Worm (Caenorhabditis elegans): ENCODE results near the gene srv-10.

Gene srv-10

ce11 chrV:13459323-13459722, 35.6 kb downstream of the srv-10 start, which contains the start of gene bath-39:
TSS of gene bath-39 (plus strand) at chrV:13459459.
- TF ChIP-seq lsy-2 (tag; optimal IDR thresholded peaks at IDR 0.05) (peak in 1 of 2 experiments; percentile 40), elt-3 (tag; optimal IDR thresholded peaks at IDR 0.05) (no peak), lin-35 (GFP tag; optimal IDR thresholded peaks at IDR 0.05) (peak; percentile 18 to 35), elt-2 (tag; optimal IDR thresholded peaks at IDR 0.05) (no peak), egl-13 (tag; optimal IDR thresholded peaks at IDR 0.05) (no peak), lin-39 (tag; optimal IDR thresholded peaks at IDR 0.05) (no peak), efl-1 (optimal IDR thresholded peaks at IDR 0.05) (peak in 1 of 2 experiments; percentile 28), efl-1 (GFP tag; optimal IDR thresholded peaks at IDR 0.05 in 1 of 2) (peak; percentile 19 to 84), nhr-77 (tag; optimal IDR thresholded peaks at IDR 0.05) (no peak), ceh-90 (tag; optimal IDR thresholded peaks at IDR 0.05) (no peak), zip-4 (GFP tag; optimal IDR thresholded peaks at IDR 0.05) (no peak), irx-1 (tag; optimal IDR thresholded peaks at IDR 0.05) (no peak), ets-5 (GFP tag; IDR thresholded peaks at IDR 0.05) (no peak), alr-1 (tag; optimal IDR thresholded peaks at IDR 0.05; ENCODE audit: borderline replicate concordance) (no peak), lin-15B (tag; optimal IDR thresholded peaks at IDR 0.05) (peak; percentile 1), nhr-90 (tag; optimal IDR thresholded peaks at IDR 0.05; ENCODE audit: poor library complexity) (no peak), nhr-85 (tag) (no peak), pax-3 (tag; optimal IDR thresholded peaks at IDR 0.05) (no peak), rnt-1 (tag; optimal IDR thresholded peaks at IDR 0.05) (peak; percentile 32), ceh-82 (tag; optimal IDR thresholded peaks at IDR 0.05) (no peak), aha-1 (tag; optimal IDR thresholded peaks at IDR 0.05) (no peak), isw-1 (GFP tag; IDR thresholded peaks at IDR 0.05) (no peak), C16A3.4 (tag; optimal IDR thresholded peaks at IDR 0.05) (no peak), nhr-12 (tag; optimal IDR thresholded peaks at IDR 0.05) (no peak), nhr-237 (tag; optimal IDR thresholded peaks at IDR 0.05) (no peak), ceh-8 (GFP tag; optimal IDR thresholded peaks at IDR 0.05) (no peak), blmp-1 (tag; optimal IDR thresholded peaks at IDR 0.05) (peak; percentile 22), unc-130 (tag; optimal IDR thresholded peaks at IDR 0.05) (no peak), snu-23 (GFP tag; optimal IDR thresholded peaks at IDR 0.05) (peak; percentile 28), sptf-1 (tag; optimal IDR thresholded peaks at IDR 0.05) (no peak), nhr-76 (tag; optimal IDR thresholded peaks at IDR 0.05) (no peak), C04F5.9 (tag; optimal IDR thresholded peaks at IDR 0.05) (no peak), zag-1 (tag; optimal IDR thresholded peaks at IDR 0.05) (no peak), hlh-17 (GFP tag; optimal IDR thresholded peaks at IDR 0.05; ENCODE audit: borderline replicate concordance) (no peak), F16B12.6 (tag; optimal IDR thresholded peaks at IDR 0.05) (peak; percentile 81), efl-3 (GFP tag; optimal IDR thresholded peaks at IDR 0.05) (no peak), ceh-88 (GFP tag; IDR thresholded peaks at IDR 0.05) (no peak), nhr-19 (GFP tag; conservative IDR thresholded peaks at IDR 0.05) (no peak), pag-3 (tag; optimal IDR thresholded peaks at IDR 0.05; ENCODE audit: borderline replicate concordance, insufficient read depth) (no peak), lir-3 (tag; optimal IDR thresholded peaks at IDR 0.05; ENCODE audit: poor library complexity) (no peak), ztf-11 (tag; optimal IDR thresholded peaks at IDR 0.05) (no peak), tlp-1 (tag; optimal IDR thresholded peaks at IDR 0.05) (no peak), dpl-1 (GFP tag; optimal IDR thresholded peaks at IDR 0.05) (peak in 2 of 3 experiments; percentile 19 to 48)

DNA sequence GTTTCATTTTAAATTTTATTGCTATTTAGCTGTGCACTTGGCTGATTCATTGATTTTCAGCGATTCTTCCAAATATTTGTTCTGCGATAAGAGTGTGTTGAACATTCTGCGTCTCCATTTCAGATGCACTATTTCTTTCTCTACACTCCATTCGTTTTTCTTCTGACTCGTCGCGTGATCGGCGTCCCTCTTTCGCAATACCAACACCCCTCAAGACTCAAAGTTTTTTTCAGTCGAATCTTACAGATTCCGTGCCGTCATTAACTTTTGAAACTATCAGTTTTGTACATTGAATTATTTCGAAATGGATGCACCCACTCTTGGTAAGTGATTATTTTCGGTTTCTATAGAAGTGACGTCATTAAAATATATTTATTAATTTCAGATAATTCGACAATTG, 39.3 kb downstream of the srv-10 start, which contains the start of gene frm-10:
Gene frm-10, plus strand, starts transcription at position 234 of the 400 bp plus-strand sequence.
- TF ChIP-seq unc-130 (tag; optimal IDR thresholded peaks at IDR 0.05), result no peak
- TF ChIP-seq swsn-7 (tag; optimal IDR thresholded peaks at IDR 0.05), result peak; percentile 62
- no peak for TF ChIP-seq ztf-4 (tag; optimal IDR thresholded peaks at IDR 0.05)
- TF ChIP-seq lir-3 (tag; optimal IDR thresholded peaks at IDR 0.05; ENCODE audit: poor library complexity), result peak; percentile 30
- TF ChIP-seq dpl-1 (GFP tag; optimal IDR thresholded peaks at IDR 0.05), result peak; percentile 44 to 65 (median 61)
- peak; percentile 72 for TF ChIP-seq rnt-1 (tag; optimal IDR thresholded peaks at IDR 0.05)
- TF ChIP-seq pax-3 (tag; optimal IDR thresholded peaks at IDR 0.05), result peak; percentile 58
- no peak for TF ChIP-seq fkh-10 (GFP tag; optimal IDR thresholded peaks at IDR 0.05)
- TF ChIP-seq tbx-2 (tag; optimal IDR thresholded peaks at IDR 0.05), result peak; percentile 45
- TF ChIP-seq alr-1 (tag; optimal IDR thresholded peaks at IDR 0.05; ENCODE audit: borderline replicate concordance), result no peak
- peak; percentile 10 for TF ChIP-seq C16A3.4 (tag; optimal IDR thresholded peaks at IDR 0.05)
- TF ChIP-seq nhr-84 (tag; optimal IDR thresholded peaks at IDR 0.05), result no peak
- TF ChIP-seq sptf-1 (tag; optimal IDR thresholded peaks at IDR 0.05), result no peak
- peak; percentile 75 for TF ChIP-seq snu-23 (GFP tag; optimal IDR thresholded peaks at IDR 0.05)
- peak; percentile 65 for TF ChIP-seq nhr-47 (tag; optimal IDR thresholded peaks at IDR 0.05)
- TF ChIP-seq pag-3 (tag; optimal IDR thresholded peaks at IDR 0.05; ENCODE audit: borderline replicate concordance, insufficient read depth), result no peak
- TF ChIP-seq fkh-4 (tag; optimal IDR thresholded peaks at IDR 0.05; ENCODE audit: borderline replicate concordance), result no peak
- TF ChIP-seq elt-2 (tag; optimal IDR thresholded peaks at IDR 0.05), result peak; percentile 88
- TF ChIP-seq vab-15 (tag; optimal IDR thresholded peaks at IDR 0.05), result no peak
- no peak for TF ChIP-seq nhr-12 (tag; optimal IDR thresholded peaks at IDR 0.05)
- no peak for TF ChIP-seq ceh-8 (GFP tag; optimal IDR thresholded peaks at IDR 0.05)
- peak; percentile 96 for TF ChIP-seq zip-4 (GFP tag; optimal IDR thresholded peaks at IDR 0.05)

All from whole organism, L1 larva.